Fruit fly (Drosophila melanogaster): ENCODE data around the gene Moe.

Moe gene

dm6 chrX:8897859-8898427, at the start of gene Moe (continued):
- TF ChIP-seq spab (GFP tag; optimal IDR thresholded peaks at IDR 0.05), result peak; percentile 38
- TF ChIP-seq CG31627 (GFP tag; optimal IDR thresholded peaks at IDR 0.05), result peak; percentile 62
- peak; percentile 9 for TF ChIP-seq Blimp-1 (GFP tag; optimal IDR thresholded peaks at IDR 0.05)
- TF ChIP-seq CG16779 (tag; optimal IDR thresholded peaks at IDR 0.05), result peak; percentile 78
- TF ChIP-seq CG8319 (GFP tag; optimal IDR thresholded peaks at IDR 0.05), result no peak
- no peak for TF ChIP-seq Eip93F (GFP tag; optimal IDR thresholded peaks at IDR 0.05)
- TF ChIP-seq CG10631 (GFP tag; optimal IDR thresholded peaks at IDR 0.05), result peak; percentile 40
- TF ChIP-seq CG3032 (tag; optimal IDR thresholded peaks at IDR 0.05), result peak; percentile 53
- peak; percentile 62 for TF ChIP-seq cyc (GFP tag; optimal IDR thresholded peaks at IDR 0.05)

dm6 chrX:8924778-8925177, 26.6 kb upstream of the Moe start:
- TF ChIP-seq ss (GFP tag; optimal IDR thresholded peaks at IDR 0.05) (peak in 1 of 2 experiments; percentile 31), CG3919 (GFP tag; optimal IDR thresholded peaks at IDR 0.05) (peak; percentile 15), dac (GFP tag; optimal IDR thresholded peaks at IDR 0.05) (no peak), CG8319 (GFP tag; optimal IDR thresholded peaks at IDR 0.05) (no peak), net (GFP tag; optimal IDR thresholded peaks at IDR 0.05) (peak; percentile 27), CG6163 (GFP tag; IDR thresholded peaks at IDR 0.05) (peak; percentile 36; the same call in 2 of the 3 replicates), Eip78C (GFP tag) (peak; percentile 33)

- TF ChIP-seq fkh (GFP tag; optimal IDR thresholded peaks at IDR 0.05), result no peak
- no peak for TF ChIP-seq CG8632 (GFP tag; optimal IDR thresholded peaks at IDR 0.05)
- no peak for TF ChIP-seq CG8119 (GFP tag; IDR thresholded peaks at IDR 0.05)
- no peak for TF ChIP-seq Sox14 (GFP tag; optimal IDR thresholded peaks at IDR 0.05)
- TF ChIP-seq OdsH (GFP tag; optimal IDR thresholded peaks at IDR 0.05), result no peak
- no peak for TF ChIP-seq pdm3 (GFP tag; optimal IDR thresholded peaks at IDR 0.05)
- TF ChIP-seq Eip93F (GFP tag; optimal IDR thresholded peaks at IDR 0.05), result no peak
- TF ChIP-seq CG6276 (GFP tag; optimal IDR thresholded peaks at IDR 0.05), result no peak
- TF ChIP-seq CG6163 (GFP tag; IDR thresholded peaks at IDR 0.05), result no peak
- no peak for TF ChIP-seq eg (GFP tag; IDR thresholded peaks at IDR 0.05)
- TF ChIP-seq Ets21C (GFP tag; optimal IDR thresholded peaks at IDR 0.05), result no peak
- no peak for TF ChIP-seq CG3919 (GFP tag; optimal IDR thresholded peaks at IDR 0.05)
- TF ChIP-seq Sox102F (GFP tag; optimal IDR thresholded peaks at IDR 0.05), result no peak
- no peak for TF ChIP-seq dsx (GFP tag; optimal IDR thresholded peaks at IDR 0.05; ENCODE audit: poor library complexity, severe bottlenecking)
- no peak for TF ChIP-seq CG11902 (GFP tag; optimal IDR thresholded peaks at IDR 0.05)
- TF ChIP-seq lz (GFP tag; optimal IDR thresholded peaks at IDR 0.05), result no peak
Observed at dm6 chrX:8923587-8923986, 25.5 kb upstream of the Moe start, which contains the start of the genes CG12661 and CG43255. CG12661 (minus strand) TSS chrX:8923687. CG43255 (plus strand) TSS chrX:8923960.

- TF ChIP-seq CG3919 (GFP tag; optimal IDR thresholded peaks at IDR 0.05), result no peak
- no peak for TF ChIP-seq Eip78C (GFP tag)
- no peak for TF ChIP-seq salr (GFP tag; optimal IDR thresholded peaks at IDR 0.05)
- TF ChIP-seq CG32006 (GFP tag; optimal IDR thresholded peaks at IDR 0.05), result no peak
- TF ChIP-seq fd59A (GFP tag; optimal IDR thresholded peaks at IDR 0.05), result no peak
- TF ChIP-seq ss (GFP tag; optimal IDR thresholded peaks at IDR 0.05), result no peak
- no peak for TF ChIP-seq Hr38 (GFP tag; optimal IDR thresholded peaks at IDR 0.05)
- TF ChIP-seq CG1621 (tag; optimal IDR thresholded peaks at IDR 0.05), result no peak
- TF ChIP-seq eg (GFP tag; IDR thresholded peaks at IDR 0.05), result no peak
- TF ChIP-seq CG6276 (GFP tag; optimal IDR thresholded peaks at IDR 0.05), result no peak
- no peak for TF ChIP-seq CG8119 (GFP tag; IDR thresholded peaks at IDR 0.05)
- TF ChIP-seq CG6808 (GFP tag; optimal IDR thresholded peaks at IDR 0.05), result no peak
Observed at dm6 chrX:8911878-8912277, 13.7 kb upstream of the Moe start.

Measured in whole organism, prepupa.